Fruit fly (Drosophila melanogaster) whole organism, embryonic: Measurements from ENCODE around the gene RpL37A.
A peak's percentile ranks its signal among the peaks of the same experiment; 100 is the strongest.

Source experiments
- Atf-2 ChIP-seq: fragments of 200-800 bp; sonication (Bioruptor generic); optimal IDR thresholded peaks from 2 replicates; lab custom pipeline; 2016; ENCODE audit warnings: missing biosample characterization, missing genetic modification characterization
- Bdp1 ChIP-seq: fragments of 200-800 bp; sonication (Bioruptor generic); optimal IDR thresholded peaks from 3 replicates; lab custom pipeline; 2016; ENCODE audit warnings: missing biosample characterization, missing genetic modification characterization
- CG10565 ChIP-seq: fragments of 200-800 bp; sonication (Bioruptor generic); optimal IDR thresholded peaks from 3 replicates; lab custom pipeline; 2016; ENCODE audit warnings: missing biosample characterization, mild to moderate bottlenecking, missing genetic modification characterization
- CG11723 ChIP-seq: fragments of 200-800 bp; sonication (Bioruptor generic); optimal IDR thresholded peaks from 2 replicates; lab custom pipeline; 2017; ENCODE audit warnings: missing biosample characterization, mild to moderate bottlenecking, missing genetic modification characterization
- CG12299 ChIP-seq: fragments of 200-800 bp; sonication (Bioruptor generic); optimal IDR thresholded peaks from 2 replicates; lab custom pipeline; 2018; ENCODE audit warnings: missing biosample characterization, mild to moderate bottlenecking, missing genetic modification characterization
- CG1233 ChIP-seq: fragments of 200-800 bp; sonication (Bioruptor generic); optimal IDR thresholded peaks from 4 replicates; lab custom pipeline; 2018; ENCODE audit warnings: missing biosample characterization, mild to moderate bottlenecking, missing genetic modification characterization
- CG13775 ChIP-seq: fragments of 200-800 bp; sonication (Bioruptor generic); optimal IDR thresholded peaks from 3 replicates; lab custom pipeline; 2017; ENCODE audit warnings: missing biosample characterization, mild to moderate bottlenecking, missing genetic modification characterization
- CG14014 ChIP-seq: fragments of 200-800 bp; sonication (Bioruptor generic); IDR thresholded peaks from 2 replicates; pipeline ENCODE4 v1.3.6; 2022; ENCODE audit warnings: missing biosample characterization, missing genetic modification characterization
- CG16779 ChIP-seq: fragments of 200-800 bp; sonication (Bioruptor generic); IDR thresholded peaks from 2 replicates; pipeline ENCODE4 v1.3.6; 2022; ENCODE audit warnings: missing biosample characterization, missing genetic modification characterization
- CG3065 ChIP-seq: fragments of 200-800 bp; sonication (Bioruptor generic); optimal IDR thresholded peaks from 2 replicates; lab custom pipeline; 2016; ENCODE audit warnings: missing biosample characterization, missing genetic modification characterization
- CG34224 ChIP-seq: fragments of 200-800 bp; sonication (Bioruptor generic); IDR thresholded peaks from 3 replicates; pipeline ENCODE4 v1.3.6; 2022; ENCODE audit warnings: missing biosample characterization, missing genetic modification characterization; ENCODE audit not compliant: partially characterized antibody
- CG4360 ChIP-seq: fragments of 200-800 bp; sonication (Bioruptor generic); IDR thresholded peaks from 2 replicates; pipeline ENCODE4 v1.3.6; 2022; ENCODE audit warnings: missing biosample characterization, missing genetic modification characterization
- CG43689 ChIP-seq: fragments of 200-800 bp; sonication (Bioruptor generic); IDR thresholded peaks from 2 replicates; pipeline ENCODE4 v1.3.6; 2022; ENCODE audit warnings: missing biosample characterization, missing genetic modification characterization
- CG4854 ChIP-seq: fragments of 200-800 bp; sonication (Bioruptor generic); optimal IDR thresholded peaks from 2 replicates; lab custom pipeline; 2016; ENCODE audit warnings: missing biosample characterization, missing genetic modification characterization, inconsistent platforms
- CG7556 ChIP-seq: fragments of 200-800 bp; sonication (Bioruptor generic); optimal IDR thresholded peaks from 2 replicates; lab custom pipeline; 2017; ENCODE audit warnings: missing biosample characterization, mild to moderate bottlenecking, missing genetic modification characterization
- CkIIα-i1 ChIP-seq: fragments of 200-800 bp; sonication (Bioruptor generic); IDR thresholded peaks from 2 replicates; pipeline ENCODE4 v1.3.6; 2022; ENCODE audit warnings: missing biosample characterization, missing genetic modification characterization
- Dad ChIP-seq: fragments of 200-800 bp; sonication (Bioruptor generic); optimal IDR thresholded peaks from 3 replicates; lab custom pipeline; 2016; ENCODE audit warnings: missing biosample characterization, missing genetic modification characterization
- Dek ChIP-seq: fragments of 200-800 bp; sonication (Bioruptor generic); optimal IDR thresholded peaks from 3 replicates; lab custom pipeline; 2019; ENCODE audit warnings: missing biosample characterization, mild to moderate bottlenecking, missing genetic modification characterization, moderate library complexity
- Fer2 ChIP-seq: fragments of 200-800 bp; sonication (Bioruptor generic); optimal IDR thresholded peaks from 2 replicates; lab custom pipeline; 2018; ENCODE audit warnings: missing biosample characterization, mild to moderate bottlenecking, missing genetic modification characterization, moderate library complexity
- Fer3 ChIP-seq: fragments of 200-800 bp; sonication (Bioruptor generic); optimal IDR thresholded peaks from 2 replicates; lab custom pipeline; 2018; ENCODE audit warnings: missing biosample characterization, mild to moderate bottlenecking, missing genetic modification characterization, moderate library complexity
- Hand ChIP-seq: fragments of 200-800 bp; sonication (Bioruptor generic); optimal IDR thresholded peaks from 2 replicates; lab custom pipeline; 2017; ENCODE audit warnings: mild to moderate bottlenecking, missing biosample characterization, missing genetic modification reagents, missing genetic modification characterization
- Mrtf ChIP-seq: fragments of 200-800 bp; sonication (Bioruptor generic); IDR thresholded peaks from 3 replicates; pipeline ENCODE4 v1.3.6; 2022; ENCODE audit warnings: missing biosample characterization, missing genetic modification characterization
- Myb ChIP-seq: fragments of 200-800 bp; sonication (Bioruptor generic); optimal IDR thresholded peaks from 2 replicates; lab custom pipeline; 2016; ENCODE audit warnings: missing biosample characterization, missing genetic modification characterization
- Opbp ChIP-seq: fragments of 200-800 bp; sonication (Bioruptor generic); IDR thresholded peaks from 3 replicates; pipeline ENCODE4 v1.3.6; 2022; ENCODE audit warnings: missing biosample characterization, missing genetic modification characterization; ENCODE audit not compliant: partially characterized antibody
- Six4 ChIP-seq: fragments of 200-800 bp; sonication (Bioruptor generic); optimal IDR thresholded peaks from 2 replicates; lab custom pipeline; 2016; ENCODE audit warnings: missing biosample characterization, missing genetic modification characterization
- Sox102F ChIP-seq: fragments of 200-800 bp; sonication (Bioruptor generic); optimal IDR thresholded peaks from 2 replicates; lab custom pipeline; 2018; ENCODE audit warnings: missing biosample characterization, mild to moderate bottlenecking, missing genetic modification characterization, moderate library complexity
- Stat92E ChIP-seq, 3 experiments: fragments of >200 bp in 2 of 3; fragments of 200-800 bp in 1 of 3; sonication (Bioruptor generic) in 1 of 3; optimal IDR thresholded peaks; 2 replicates each; lab custom pipeline; 2017 to 2019; ENCODE audit warnings: missing biosample characterization in 3 of 3, missing genetic modification characterization in 3 of 3, mild to moderate bottlenecking in 1 of 3, moderate library complexity in 1 of 3
- aop ChIP-seq: fragments of 200-800 bp; sonication (Bioruptor generic); IDR thresholded peaks from 2 replicates; pipeline ENCODE4 v1.3.6; 2022; ENCODE audit warnings: missing biosample characterization, missing genetic modification characterization
- az2 ChIP-seq: fragments of 200-800 bp; sonication (Bioruptor generic); optimal IDR thresholded peaks from 3 replicates; lab custom pipeline; 2016; ENCODE audit warnings: missing biosample characterization, missing genetic modification characterization
- bcd ChIP-seq: fragments of 200-800 bp; sonication (Bioruptor generic); optimal IDR thresholded peaks from 2 replicates; lab custom pipeline; 2017; ENCODE audit warnings: missing biosample characterization, mild to moderate bottlenecking, missing genetic modification characterization
- bigmax ChIP-seq: fragments of 200-800 bp; sonication (Bioruptor generic); optimal IDR thresholded peaks from 2 replicates; lab custom pipeline; 2018; ENCODE audit warnings: missing biosample characterization, mild to moderate bottlenecking, missing genetic modification characterization
- btn ChIP-seq: fragments of 200-800 bp; sonication (Bioruptor generic); optimal IDR thresholded peaks from 2 replicates; lab custom pipeline; 2016; ENCODE audit warnings: missing biosample characterization, missing genetic modification characterization
- ci ChIP-seq: fragments of 200-800 bp; sonication (Bioruptor generic); IDR thresholded peaks from 3 replicates; pipeline ENCODE4 v1.3.6; 2022; ENCODE audit warnings: missing biosample characterization, missing genetic modification characterization
- dati ChIP-seq: fragments of 200-800 bp; sonication (Bioruptor generic); IDR thresholded peaks from 2 replicates; pipeline ENCODE4 v1.3.6; 2022; ENCODE audit warnings: missing biosample characterization, missing genetic modification characterization
- fd102C ChIP-seq: fragments of 200-800 bp; sonication (Bioruptor generic); optimal IDR thresholded peaks from 2 replicates; lab custom pipeline; 2018; ENCODE audit warnings: missing biosample characterization, mild to moderate bottlenecking, missing genetic modification characterization, moderate library complexity
- fd64A ChIP-seq: fragments of 200-800 bp; sonication (Bioruptor generic); optimal IDR thresholded peaks from 3 replicates; lab custom pipeline; 2018; ENCODE audit warnings: missing biosample characterization, mild to moderate bottlenecking, missing genetic modification characterization
- hb ChIP-seq: fragments of 200-800 bp; sonication (Bioruptor generic); IDR thresholded peaks from 3 replicates; pipeline ENCODE4 v1.3.6; 2022; ENCODE audit warnings: missing biosample characterization, missing genetic modification characterization; ENCODE audit not compliant: partially characterized antibody
- inv ChIP-seq: fragments of 200-800 bp; sonication (Bioruptor generic); IDR thresholded peaks from 2 replicates; pipeline ENCODE4 v1.3.6; 2022; ENCODE audit warnings: missing biosample characterization, missing genetic modification characterization; ENCODE audit not compliant: partially characterized antibody
- jigr1 ChIP-seq: fragments of 200-800 bp; sonication (Bioruptor generic); IDR thresholded peaks from 3 replicates; pipeline ENCODE4 v1.3.6; 2022; ENCODE audit warnings: missing biosample characterization, missing genetic modification characterization
- kah ChIP-seq: fragments of 200-800 bp; sonication (Bioruptor generic); optimal IDR thresholded peaks from 2 replicates; lab custom pipeline; 2018; ENCODE audit warnings: missing biosample characterization, mild to moderate bottlenecking, missing genetic modification characterization
- lola ChIP-seq, 3 experiments: fragments of >200 bp in 2 of 3; fragments of 200-800 bp in 1 of 3; sonication (Bioruptor generic) in 1 of 3; optimal IDR thresholded peaks; 2 replicates each; lab custom pipeline; 2017 to 2019; ENCODE audit warnings: missing biosample characterization in 3 of 3, missing genetic modification characterization in 3 of 3, mild to moderate bottlenecking in 1 of 3, moderate library complexity in 1 of 3
- otp ChIP-seq: fragments of 200-800 bp; sonication (Bioruptor generic); IDR thresholded peaks from 3 replicates; pipeline ENCODE4, ENCODE4 v1.3.6; 2022; ENCODE audit warnings: missing biosample characterization, missing genetic modification characterization
- psq ChIP-seq: fragments of 200-800 bp; sonication (Bioruptor generic); optimal IDR thresholded peaks from 2 replicates; lab custom pipeline; 2017; ENCODE audit warnings: missing biosample characterization, missing genetic modification characterization
- sc ChIP-seq, 3 experiments: fragments of >200 bp in 2 of 3; fragments of 200-800 bp in 1 of 3; sonication (Bioruptor generic) in 1 of 3; optimal IDR thresholded peaks; 2 replicates in 2 of 3; 3 replicates in 1 of 3; lab custom pipeline; 2017; ENCODE audit warnings: mild to moderate bottlenecking in 1 of 3, missing biosample characterization in 1 of 3, missing genetic modification characterization in 1 of 3, missing genetic modification reagents in 1 of 3
- seq ChIP-seq: fragments of 200-800 bp; sonication (Bioruptor generic); IDR thresholded peaks from 2 replicates; pipeline ENCODE4 v1.3.6; 2022; ENCODE audit warnings: missing biosample characterization, missing genetic modification characterization
- stc ChIP-seq: fragments of 200-800 bp; sonication (Bioruptor generic); IDR thresholded peaks from 2 replicates; pipeline ENCODE4 v1.3.6; 2022; ENCODE audit warnings: missing biosample characterization, missing genetic modification characterization
- unpg ChIP-seq: fragments of 200-800 bp; sonication (Bioruptor generic); optimal IDR thresholded peaks from 3 replicates; lab custom pipeline; 2018; ENCODE audit warnings: missing biosample characterization, mild to moderate bottlenecking, missing genetic modification characterization, moderate library complexity
- vvl ChIP-seq: fragments of 200-800 bp; sonication (Bioruptor generic); IDR thresholded peaks from 2 replicates; pipeline ENCODE4 v1.3.6; 2022; ENCODE audit warnings: missing biosample characterization, missing genetic modification characterization

RpL37A gene

dm6 chr2L:5092992-5093695 is 22.4 kb downstream of the RpL37A start, which contains the start of gene Pgant5 (continued):
- TF ChIP-seq CG4854 (GFP tag; lab: Kevin White, UChicago), result no peak
- no peak for TF ChIP-seq aop (GFP tag; lab: Robert Waterston, UW)
- peak; percentile 5 for TF ChIP-seq CG12299 (tag; lab: Kevin White, UChicago)
- peak; percentile 37; the same call in 1 of the 3 replicates for TF ChIP-seq Opbp (GFP tag; lab: Robert Waterston, UW)
- no peak for TF ChIP-seq hb (GFP tag; lab: Robert Waterston, UW)
- no peak for TF ChIP-seq Fer2 (tag; lab: Kevin White, UChicago)
- TF ChIP-seq lola (GFP tag; optimal IDR thresholded peaks at IDR 0.05; lab: Kevin White, UChicago), result peak in 1 of 3 experiments; percentile 21
- TF ChIP-seq Dad (GFP tag; lab: Kevin White, UChicago), result no peak
- no peak for TF ChIP-seq Fer3 (tag; lab: Kevin White, UChicago)
- TF ChIP-seq Dek (tag; lab: Kevin White, UChicago), result no peak
- TF ChIP-seq bcd (GFP tag; lab: Kevin White, UChicago), result no peak
- TF ChIP-seq unpg, result peak; percentile 3
- TF ChIP-seq CG1233, result peak; percentile 18
- TF ChIP-seq Sox102F (GFP tag; lab: Kevin White, UChicago), result no peak
- TF ChIP-seq CG4360 (GFP tag; lab: Robert Waterston, UW), result peak; percentile 45
- 0 out of 2 replicates have a peak, but pooled peaks have one; percentile 30 for TF ChIP-seq CG14014 (GFP tag; lab: Robert Waterston, UW)
- no peak for TF ChIP-seq CG43689 (GFP tag; lab: Robert Waterston, UW)
- TF ChIP-seq kah (GFP tag; lab: Kevin White, UChicago), result no peak
- no peak for TF ChIP-seq Bdp1 (GFP tag; lab: Kevin White, UChicago)
- TF ChIP-seq Hand (GFP tag; lab: Kevin White, UChicago), result peak; percentile 42
- peak in 1 of 3 experiments; percentile 47 for TF ChIP-seq Stat92E (GFP tag; optimal IDR thresholded peaks at IDR 0.05; lab: Kevin White, UChicago)
- TF ChIP-seq vvl (GFP tag; lab: Robert Waterston, UW), result peak; percentile 73; the same call in 1 of the 2 replicates
- TF ChIP-seq CG7556 (GFP tag; lab: Kevin White, UChicago), result peak; percentile 12
- no peak for TF ChIP-seq CG3065 (GFP tag; lab: Kevin White, UChicago)
- no peak for TF ChIP-seq CG11723
- TF ChIP-seq Mrtf, result no peak
- TF ChIP-seq fd102C, result no peak
- no peak for TF ChIP-seq CkIIα-i1 (GFP tag; lab: Robert Waterston, UW)
- no peak for TF ChIP-seq stc (GFP tag; lab: Robert Waterston, UW)
- TF ChIP-seq fd64A (GFP tag; lab: Kevin White, UChicago), result no peak
- no peak for TF ChIP-seq jigr1 (GFP tag; lab: Robert Waterston, UW)
- no peak for TF ChIP-seq CG16779
- peak; percentile 20; the same call in 1 of the 2 replicates for TF ChIP-seq inv (GFP tag; lab: Robert Waterston, UW)
- no peak for TF ChIP-seq otp (GFP tag; lab: Robert Waterston, UW)
- no peak for TF ChIP-seq az2
- TF ChIP-seq dati (GFP tag; lab: Robert Waterston, UW), result no peak
- TF ChIP-seq CG34224, result no peak; the same call in 2 of the 3 replicates
- TF ChIP-seq CG10565 (GFP tag; lab: Kevin White, UChicago), result no peak
- no peak for TF ChIP-seq sc (optimal IDR thresholded peaks at IDR 0.05; lab: Kevin White, UChicago)
- TF ChIP-seq sc (GFP tag; optimal IDR thresholded peaks at IDR 0.05; lab: Kevin White, UChicago), result no peak
- 0 out of 3 replicates have a peak, but pooled peaks have one; percentile 19 for TF ChIP-seq ci (GFP tag; lab: Robert Waterston, UW)
- 0 out of 2 replicates have a peak, but pooled peaks have one; percentile 15 for TF ChIP-seq seq (GFP tag; lab: Robert Waterston, UW)
- peak; percentile 16 for TF ChIP-seq btn
- TF ChIP-seq Six4, result no peak
- TF ChIP-seq psq (GFP tag; lab: Kevin White, UChicago), result no peak
- TF ChIP-seq Myb, result no peak
- TF ChIP-seq bigmax, result no peak
- TF ChIP-seq Atf-2 (GFP tag; lab: Kevin White, UChicago), result no peak
- TF ChIP-seq CG13775 (GFP tag; lab: Kevin White, UChicago), result no peak
